Worm (Caenorhabditis elegans): ENCODE data around the gene srj-44.

Gene srj-44

ce11 chrV:2857842-2858241 lies 12.2 kb upstream of the srj-44 start, which contains the start of gene srj-55:
Gene srj-55 (minus strand): TSS chrV:2857942.
- TF ChIP-seq sea-2 (GFP tag; IDR thresholded peaks at IDR 0.05), result no peak
- TF ChIP-seq F49E8.2 (tag; optimal IDR thresholded peaks at IDR 0.05; ENCODE audit: insufficient read depth), result no peak
- no peak for TF ChIP-seq ceh-91 (GFP tag; IDR thresholded peaks at IDR 0.05)
- no peak for TF ChIP-seq aptf-2 (GFP tag; conservative IDR thresholded peaks at IDR 0.05)
- no peak for TF ChIP-seq ztf-28 (GFP tag; IDR thresholded peaks at IDR 0.05)
- TF ChIP-seq cebp-2 (GFP tag; IDR thresholded peaks at IDR 0.05), result no peak
- no peak for TF ChIP-seq hmg-20 (GFP tag; IDR thresholded peaks at IDR 0.05)
- TF ChIP-seq hlh-26 (GFP tag; conservative IDR thresholded peaks at IDR 0.05), result no peak
- TF ChIP-seq K12H6.12 (tag; optimal IDR thresholded peaks at IDR 0.05), result no peak
- TF ChIP-seq somi-1 (GFP tag; optimal IDR thresholded peaks at IDR 0.05), result no peak

- no peak for TF ChIP-seq mes-4 (tag; optimal IDR thresholded peaks at IDR 0.05)
- no peak for TF ChIP-seq rpc-1 (optimal IDR thresholded peaks at IDR 0.05)
- no peak for TF ChIP-seq rpc-1 (tag; optimal IDR thresholded peaks at IDR 0.05)
- TF ChIP-seq nfyb-1 (GFP tag; IDR thresholded peaks at IDR 0.05), result no peak
- no peak for TF ChIP-seq Y95B8A.8 (GFP tag; IDR thresholded peaks at IDR 0.05)
- TF ChIP-seq F57C9.4 (tag; optimal IDR thresholded peaks at IDR 0.05), result no peak
- no peak for TF ChIP-seq sptf-2 (GFP tag; optimal IDR thresholded peaks at IDR 0.05)
- no peak for TF ChIP-seq Y67H2A.10 (GFP tag; conservative IDR thresholded peaks at IDR 0.05)
- no peak for TF ChIP-seq nhr-27 (tag; optimal IDR thresholded peaks at IDR 0.05)
- no peak for TF ChIP-seq ekl-4 (GFP tag; IDR thresholded peaks at IDR 0.05)
- no peak for TF ChIP-seq pha-4 (tag; optimal IDR thresholded peaks at IDR 0.05)
- no peak for TF ChIP-seq nhr-120 (GFP tag; IDR thresholded peaks at IDR 0.05)
- TF ChIP-seq snpc-1.3 (tag; optimal IDR thresholded peaks at IDR 0.05; ENCODE audit: insufficient read depth), result no peak
- no peak for TF ChIP-seq hmg-20 (GFP tag; IDR thresholded peaks at IDR 0.05)
- no peak for TF ChIP-seq ceh-27 (GFP tag; optimal IDR thresholded peaks at IDR 0.05)
- no peak for TF ChIP-seq nhr-90 (tag; optimal IDR thresholded peaks at IDR 0.05)
- no peak for TF ChIP-seq aptf-3 (GFP tag; IDR thresholded peaks at IDR 0.05)
- TF ChIP-seq ztf-22 (GFP tag; optimal IDR thresholded peaks at IDR 0.05), result no peak
These were observed 9.8 kb upstream of the srj-44 start, which contains the start of gene srj-57 for ce11 chrV:2855473-2855872. Gene srj-57 (minus strand): TSS chrV:2855573.

- TF ChIP-seq nhr-80 (tag; optimal IDR thresholded peaks at IDR 0.05) (peak; percentile 48), ztf-6 (GFP tag; IDR thresholded peaks at IDR 0.05) (no peak)
These were observed 3.4 kb upstream of the srj-44 start, which contains the start of gene ugt-53 for ce11 chrV:2849071-2849470. Gene ugt-53 (plus strand): TSS chrV:2849343.

ce11 chrV:2848290-2848937 lies 2.7 kb upstream of the srj-44 start, which contains the start of gene srj-49:
Gene srj-49 (minus strand): TSS chrV:2848340.
- TF ChIP-seq mel-28 (tag; optimal IDR thresholded peaks at IDR 0.05; ENCODE audit: borderline replicate concordance), result no peak
- TF ChIP-seq zim-3 (tag; optimal IDR thresholded peaks at IDR 0.05), result no peak
- TF ChIP-seq dox-1 (GFP tag; IDR thresholded peaks at IDR 0.05), result no peak
- TF ChIP-seq ceh-91 (GFP tag; IDR thresholded peaks at IDR 0.05), result no peak
- no peak for TF ChIP-seq lag-1 (GFP tag; IDR thresholded peaks at IDR 0.05)
- TF ChIP-seq madf-10 (tag; optimal IDR thresholded peaks at IDR 0.05), result no peak
- TF ChIP-seq K12H6.12 (tag; optimal IDR thresholded peaks at IDR 0.05), result no peak
- TF ChIP-seq bed-1 (GFP tag; IDR thresholded peaks at IDR 0.05), result no peak
- no peak for TF ChIP-seq cebp-1 (GFP tag; IDR thresholded peaks at IDR 0.05)
- TF ChIP-seq cebp-1 (tag; optimal IDR thresholded peaks at IDR 0.05), result no peak
